Worm (Caenorhabditis elegans) whole organism, L2 larva: ENCODE results near the gene C54E10.11.

ENCODE experiments used
- C34F6.9 ChIP-seq: fragments of 150-350 bp; optimal IDR thresholded peaks from 2 replicates; lab custom pipeline; 2014; ENCODE audit warnings: missing biosample characterization, missing genetic modification characterization
- F13H6.1 ChIP-seq: sonication (generic microtip); optimal IDR thresholded peaks from 2 replicates; lab custom pipeline; 2016; ENCODE audit warnings: missing genetic modification characterization, missing compliant biosample characterization
- R02D3.7 ChIP-seq: fragments of 150-350 bp; optimal IDR thresholded peaks from 2 replicates; lab custom pipeline; 2014; ENCODE audit warnings: missing biosample characterization, missing genetic modification characterization
- Y55F3AM.14 ChIP-seq: fragments of 200-800 bp; sonication (Bioruptor generic); optimal IDR thresholded peaks from 2 replicates; lab custom pipeline; 2018; ENCODE audit warnings: mild to moderate bottlenecking, missing genetic modification characterization, missing compliant biosample characterization
- ceh-16 ChIP-seq: fragments of 150-350 bp; optimal IDR thresholded peaks from 2 replicates; lab custom pipeline; 2014; ENCODE audit warnings: missing biosample characterization, missing genetic modification characterization
- ceh-82 ChIP-seq: fragments of 150-350 bp; optimal IDR thresholded peaks from 2 replicates; lab custom pipeline; 2014; ENCODE audit warnings: missing biosample characterization, missing genetic modification characterization
- crh-2 ChIP-seq: sonication (generic microtip); optimal IDR thresholded peaks from 2 replicates; lab custom pipeline; 2017; ENCODE audit warnings: missing biosample characterization, missing genetic modification characterization
- egl-27 ChIP-seq: sonication (generic microtip); optimal IDR thresholded peaks from 3 replicates; lab custom pipeline; 2017; ENCODE audit warnings: missing biosample characterization, missing genetic modification reagents, missing genetic modification characterization
- elt-1 ChIP-seq: fragments of 150-350 bp; optimal IDR thresholded peaks from 2 replicates; lab custom pipeline; 2014; ENCODE audit warnings: missing biosample characterization, missing genetic modification characterization
- elt-3 ChIP-seq: sonication (generic microtip); optimal IDR thresholded peaks from 2 replicates; lab custom pipeline; 2017; ENCODE audit warnings: missing biosample characterization, missing genetic modification characterization
- fos-1 ChIP-seq: fragments of 150-350 bp; optimal IDR thresholded peaks from 2 replicates; lab custom pipeline; 2014; ENCODE audit warnings: missing biosample characterization, missing genetic modification characterization
- gmeb-1 ChIP-seq: fragments of 150-350 bp; optimal IDR thresholded peaks from 2 replicates; lab custom pipeline; 2014; ENCODE audit warnings: missing biosample characterization, missing genetic modification characterization
- lin-11 ChIP-seq: fragments of 150-350 bp; sonication (generic microtip); optimal IDR thresholded peaks from 2 replicates; lab custom pipeline; 2014; ENCODE audit warnings: missing biosample characterization, missing genetic modification characterization, inconsistent platforms, mixed read lengths
- lin-39 ChIP-seq: fragments of 150-350 bp; optimal IDR thresholded peaks from 2 replicates; lab custom pipeline; 2014; ENCODE audit warnings: missing biosample characterization, missing genetic modification reagents, missing genetic modification characterization
- mdl-1 ChIP-seq, 2 experiments: fragments of 150-350 bp in 1 of 2; sonication (generic microtip) in 1 of 2; optimal IDR thresholded peaks; 2 replicates each; lab custom pipeline; 2017; ENCODE audit warnings: missing biosample characterization in 2 of 2, missing genetic modification characterization in 2 of 2
- nhr-10 ChIP-seq: sonication (generic microtip); optimal IDR thresholded peaks from 2 replicates; lab custom pipeline; 2017; ENCODE audit warnings: missing biosample characterization, missing genetic modification characterization
- nhr-12 ChIP-seq: fragments of 150-350 bp; optimal IDR thresholded peaks from 2 replicates; lab custom pipeline; 2014; ENCODE audit warnings: missing biosample characterization, missing genetic modification characterization
- nhr-23 ChIP-seq: fragments of 150-350 bp; optimal IDR thresholded peaks from 2 replicates; lab custom pipeline; 2014; ENCODE audit warnings: missing biosample characterization, missing genetic modification reagents, missing genetic modification characterization
- nhr-237 ChIP-seq: fragments of 150-350 bp; optimal IDR thresholded peaks from 2 replicates; lab custom pipeline; 2014; ENCODE audit warnings: missing biosample characterization, missing genetic modification characterization
- nhr-25 ChIP-seq: fragments of 150-350 bp; sonication (generic microtip); optimal IDR thresholded peaks from 3 replicates; lab custom pipeline; 2014; ENCODE audit warnings: missing biosample characterization, missing genetic modification characterization
- nhr-77 ChIP-seq: fragments of 150-350 bp; optimal IDR thresholded peaks from 2 replicates; lab custom pipeline; 2014; ENCODE audit warnings: missing biosample characterization, missing genetic modification characterization
- peb-1 ChIP-seq: fragments of 150-350 bp; optimal IDR thresholded peaks from 2 replicates; lab custom pipeline; 2014; ENCODE audit warnings: missing biosample characterization, missing genetic modification characterization
- sem-4 ChIP-seq: fragments of 150-350 bp; optimal IDR thresholded peaks from 2 replicates; lab custom pipeline; 2014; ENCODE audit warnings: missing biosample characterization, missing genetic modification reagents, missing genetic modification characterization
- skn-1 ChIP-seq: sonication (generic microtip); optimal IDR thresholded peaks from 2 replicates; lab custom pipeline; 2017; ENCODE audit warnings: missing biosample characterization, missing genetic modification characterization
- sma-9 ChIP-seq, 2 experiments: fragments of 150-350 bp in 1 of 2; sonication (generic microtip) in 1 of 2; optimal IDR thresholded peaks; 2 replicates each; lab custom pipeline; 2014 to 2016; ENCODE audit warnings: missing genetic modification characterization in 2 of 2, mild to moderate bottlenecking in 1 of 2, missing biosample characterization in 1 of 2, missing compliant biosample characterization in 1 of 2, missing genetic modification reagents in 1 of 2, moderate library complexity in 1 of 2
- unc-39 ChIP-seq: fragments of 150-350 bp; optimal IDR thresholded peaks from 2 replicates; lab custom pipeline; 2014; ENCODE audit warnings: missing biosample characterization, missing genetic modification characterization
- unc-55 ChIP-seq: fragments of 150-350 bp; sonication (generic microtip); optimal IDR thresholded peaks from 3 replicates; lab custom pipeline; 2014; ENCODE audit warnings: missing biosample characterization, missing genetic modification reagents, missing genetic modification characterization
- zag-1 ChIP-seq: fragments of 150-350 bp; optimal IDR thresholded peaks from 2 replicates; lab custom pipeline; 2014; ENCODE audit warnings: missing biosample characterization, missing genetic modification characterization
- ztf-1 ChIP-seq: fragments of 200-800 bp; sonication (Bioruptor generic); conservative IDR thresholded peaks from 2 replicates; pipeline ENCODE4 v1.3.6; 2022; ENCODE audit warnings: missing genetic modification characterization, missing compliant biosample characterization
- ztf-11 ChIP-seq: sonication (generic microtip); optimal IDR thresholded peaks from 2 replicates; lab custom pipeline; 2017; ENCODE audit warnings: missing biosample characterization, missing genetic modification characterization
- ztf-4 ChIP-seq: fragments of 150-350 bp; optimal IDR thresholded peaks from 2 replicates; lab custom pipeline; 2014; ENCODE audit warnings: missing biosample characterization, missing genetic modification characterization

Gene C54E10.11

DNA sequence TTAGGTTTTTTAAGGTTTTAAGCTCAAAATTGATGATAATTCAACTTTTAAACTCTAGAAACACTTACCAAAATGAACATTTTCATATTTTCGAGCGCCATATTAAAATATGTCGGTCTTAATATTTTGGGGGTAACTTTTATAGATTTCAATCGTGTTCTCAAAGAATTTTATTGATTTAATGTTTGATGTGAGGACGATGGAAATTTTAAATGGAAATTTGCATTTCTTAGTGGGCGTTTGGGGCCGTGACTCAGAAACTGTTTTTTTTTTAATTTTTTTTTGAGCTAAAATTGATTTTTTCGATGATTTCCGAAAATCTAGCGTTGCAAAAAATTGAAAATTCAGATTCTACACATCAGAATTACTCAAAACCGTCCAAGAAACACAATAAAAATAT, 1.3 kb upstream of the C54E10.11 start, which contains the start of gene C54E10.10:
TSS of gene C54E10.10 (minus strand) at position 101 of the 400 bp plus-strand sequence.
- no peak for TF ChIP-seq egl-27 (tag; lab: Kevin White, UChicago)
- no peak for TF ChIP-seq C34F6.9
- no peak for TF ChIP-seq elt-1 (tag; lab: Kevin White, UChicago)
- no peak for TF ChIP-seq lin-11
- TF ChIP-seq unc-39 (tag; lab: Kevin White, UChicago): no peak
- TF ChIP-seq unc-55 (GFP tag; lab: Kevin White, UChicago): no peak
- TF ChIP-seq ceh-16 (tag; lab: Kevin White, UChicago): no peak
- TF ChIP-seq nhr-25 (tag; lab: Kevin White, UChicago): no peak
- TF ChIP-seq skn-1 (tag; lab: Kevin White, UChicago): no peak
- no peak for TF ChIP-seq ztf-11 (tag; lab: Kevin White, UChicago)
- TF ChIP-seq nhr-77: no peak
- no peak for TF ChIP-seq nhr-237 (tag; lab: Kevin White, UChicago)
- TF ChIP-seq, all 48 proteins: peak for 0

DNA sequence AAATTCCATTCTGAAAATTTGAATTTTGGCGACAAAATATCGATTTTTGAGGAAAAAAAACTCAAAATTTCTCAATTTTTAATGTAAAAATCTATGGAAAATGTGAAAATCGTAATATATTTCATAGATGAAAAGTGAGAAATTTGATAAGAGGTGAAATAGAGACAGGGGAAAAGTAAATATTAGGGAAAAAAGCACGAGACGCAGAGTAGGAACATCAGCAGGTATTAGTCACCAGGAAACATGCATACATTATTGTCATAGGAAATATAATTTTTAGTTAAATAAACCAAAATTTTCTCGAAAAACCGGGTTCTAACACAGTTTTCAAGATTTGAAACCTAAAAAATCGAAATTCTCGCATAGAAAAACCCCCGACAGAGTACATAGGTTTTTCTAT, 1.2 kb downstream of the C54E10.11 start, which contains the start of gene nhr-170:
TSS of gene nhr-170 (minus strand) at position 16 of the 400 bp plus-strand sequence.
- TF ChIP-seq C34F6.9 (no peak), fos-1 (peak; percentile 81), nhr-77 (no peak), gmeb-1 (no peak), lin-11 (no peak), elt-3 (tag; lab: Kevin White, UChicago) (no peak)

DNA sequence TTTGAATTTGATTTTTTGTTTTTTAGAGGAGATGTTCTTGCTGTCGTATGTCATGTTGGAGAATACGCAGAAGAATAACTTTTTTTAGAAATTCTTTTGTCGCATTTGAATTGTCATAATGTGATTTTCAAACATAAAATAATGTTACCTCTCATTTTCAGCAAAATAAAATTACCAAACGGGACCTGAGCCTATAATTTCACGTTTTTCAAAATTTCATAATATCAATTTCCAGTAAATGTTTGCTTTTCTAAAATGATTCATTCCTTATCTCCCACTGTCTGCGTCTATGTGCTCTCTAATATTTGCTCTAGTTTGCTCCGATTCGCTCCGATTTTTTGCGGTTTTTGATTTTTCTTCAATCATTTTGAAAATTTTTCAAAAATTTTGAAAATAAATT, 11.3 kb downstream of the C54E10.11 start, which contains the start of gene nhr-231:
TSS of gene nhr-231 (plus strand) at position 301 of the 400 bp plus-strand sequence.
- TF ChIP-seq fos-1: peak; percentile 34
- no peak for TF ChIP-seq Y55F3AM.14 (GFP tag; lab: Kevin White, UChicago)

DNA sequence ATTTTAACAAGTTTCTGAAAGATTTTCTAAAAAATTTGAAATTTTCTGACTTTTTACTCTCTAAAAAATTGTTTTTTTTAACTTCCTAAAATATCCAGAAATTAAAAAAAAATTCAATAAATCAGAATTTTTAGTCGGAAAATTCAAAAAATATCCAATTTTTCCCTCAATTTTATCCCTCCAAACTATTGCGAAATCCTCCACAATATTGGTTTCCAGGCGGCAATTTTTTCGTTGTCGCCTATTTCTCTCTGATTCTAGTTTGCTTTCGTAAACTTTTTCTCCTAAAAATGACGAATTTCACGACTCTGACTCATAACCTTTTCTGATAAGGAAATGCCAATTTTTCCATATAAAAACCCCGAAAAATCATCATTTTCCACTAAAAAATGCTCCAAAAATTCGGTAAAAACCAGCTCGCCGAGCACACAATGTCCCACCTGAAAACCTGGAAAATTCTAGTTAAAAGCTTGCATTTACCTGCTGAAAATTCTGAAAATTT, 14.5 kb downstream of the C54E10.11 start, which contains the start of gene Y17D7B.2:
TSS of gene Y17D7B.2 (plus strand) at position 323 of the 502 bp plus-strand sequence.
- peak; percentile 73 for TF ChIP-seq fos-1
- TF ChIP-seq F13H6.1 (tag; lab: Kevin White, UChicago): no peak

DNA sequence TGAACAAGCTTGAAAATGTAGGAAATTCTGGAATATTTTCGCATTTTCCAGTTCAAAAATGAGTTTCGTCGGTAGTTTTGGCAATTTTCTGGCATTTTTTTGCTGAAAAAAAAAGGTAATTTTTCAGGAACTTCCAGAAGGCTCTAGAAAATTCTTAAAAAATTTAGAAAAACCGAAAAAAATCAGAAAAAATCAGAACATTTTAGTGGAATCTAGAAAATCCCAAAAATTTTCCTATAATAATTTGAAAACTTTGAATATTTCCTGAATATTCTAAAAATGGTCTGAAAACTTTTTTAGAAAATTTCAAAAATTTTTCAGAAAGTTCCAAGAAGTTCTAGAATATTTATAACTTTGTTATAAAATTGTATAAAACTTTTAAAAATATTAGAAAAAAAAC, 15.3 kb downstream of the C54E10.11 start, which contains the start of gene Y17D7B.3:
TSS of gene Y17D7B.3 (minus strand) at position 101 of the 400 bp plus-strand sequence.
- TF ChIP-seq nhr-10 (tag; lab: Kevin White, UChicago): no peak
- no peak for TF ChIP-seq nhr-77
- no peak for TF ChIP-seq ztf-4 (tag; lab: Kevin White, UChicago)
- no peak for TF ChIP-seq sma-9 (GFP tag; optimal IDR thresholded peaks at IDR 0.05; lab: Kevin White, UChicago)
- TF ChIP-seq sma-9 (tag; optimal IDR thresholded peaks at IDR 0.05; lab: Kevin White, UChicago): no peak
- no peak for TF ChIP-seq nhr-25 (tag; lab: Kevin White, UChicago)
- TF ChIP-seq fos-1: no peak
- TF ChIP-seq sem-4 (tag; lab: Kevin White, UChicago): no peak
- TF ChIP-seq ceh-82 (tag; lab: Kevin White, UChicago): no peak
- TF ChIP-seq C34F6.9: no peak
- TF ChIP-seq skn-1 (tag; lab: Kevin White, UChicago): no peak
- TF ChIP-seq mdl-1 (tag; optimal IDR thresholded peaks at IDR 0.05; lab: Kevin White, UChicago): no peak
- no peak for TF ChIP-seq R02D3.7
- no peak for TF ChIP-seq nhr-12 (tag; lab: Kevin White, UChicago)
- no peak for TF ChIP-seq nhr-23 (tag; lab: Kevin White, UChicago)

DNA sequence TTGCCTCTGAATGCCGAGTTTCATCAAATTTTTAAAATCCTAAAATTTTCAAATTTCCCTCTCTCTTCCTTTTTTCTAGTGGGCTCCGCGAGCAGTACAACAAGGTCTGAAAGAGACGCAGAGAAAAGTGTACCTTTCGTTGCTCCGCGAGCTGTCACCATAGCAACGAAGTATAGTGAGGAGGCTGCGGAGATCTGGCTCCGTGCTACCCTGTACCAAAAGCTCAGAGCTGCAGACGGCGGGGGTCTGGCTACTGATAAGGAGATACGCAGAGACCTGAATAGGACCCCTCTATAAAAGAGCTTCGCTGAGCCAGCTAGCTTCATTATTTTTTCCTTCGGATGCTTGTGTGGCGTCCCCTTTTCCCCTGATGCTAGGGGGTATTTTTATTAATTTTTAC, 18.5 kb downstream of the C54E10.11 start, which contains the start of gene Y17D7B.10:
TSS of gene Y17D7B.10 (plus strand) at position 243 of the 400 bp plus-strand sequence.
- TF ChIP-seq lin-39 (no peak), lin-11 (peak; percentile 32)

DNA sequence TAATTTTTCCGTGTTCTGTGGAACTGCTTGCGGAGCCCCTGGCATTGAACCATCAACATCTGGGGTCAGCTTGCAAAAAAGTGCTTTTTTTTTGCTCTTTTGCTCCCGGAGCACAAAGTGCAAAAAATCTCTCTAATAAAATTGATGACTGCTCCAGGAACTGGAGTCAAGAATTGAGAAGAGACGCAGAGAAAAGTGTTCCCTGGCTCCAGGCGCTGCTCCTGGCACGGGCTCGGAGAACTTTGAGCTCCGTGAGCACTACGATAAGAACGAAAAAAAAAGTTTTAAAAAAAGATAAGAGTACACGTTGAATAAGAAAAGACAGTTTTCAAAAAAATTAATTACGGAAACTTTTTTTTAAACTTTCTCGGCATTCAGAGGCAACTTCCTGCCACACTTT, 19.2 kb downstream of the C54E10.11 start:
- no peak for TF ChIP-seq zag-1 (tag; lab: Kevin White, UChicago)
- TF ChIP-seq ztf-11 (tag; lab: Kevin White, UChicago): no peak
- peak; percentile 11 for TF ChIP-seq crh-2 (tag; lab: Kevin White, UChicago)
- TF ChIP-seq sma-9 (GFP tag; optimal IDR thresholded peaks at IDR 0.05; lab: Kevin White, UChicago): peak; percentile 60
- TF ChIP-seq sma-9 (tag; optimal IDR thresholded peaks at IDR 0.05; lab: Kevin White, UChicago): no peak
- TF ChIP-seq ztf-1 (GFP tag; lab: Robert Waterston, UW): no peak
- peak; percentile 58 for TF ChIP-seq fos-1
- TF ChIP-seq peb-1 (tag; lab: Kevin White, UChicago): no peak
